Worm (Caenorhabditis elegans) whole organism, late embryonic: Measurements from ENCODE around the gene srh-180.

ENCODE experiments used
- ama-1 ChIP-seq: fragments of 150-350 bp; optimal IDR thresholded peaks from 2 replicates; lab custom pipeline; 2014
- ceh-24 ChIP-seq: sonication (generic microtip); optimal IDR thresholded peaks from 2 replicates; lab custom pipeline; 2016; ENCODE audit warnings: mild to moderate bottlenecking, missing genetic modification characterization, missing compliant biosample characterization
- ceh-34 ChIP-seq: sonication (generic microtip); optimal IDR thresholded peaks from 2 replicates; lab custom pipeline; 2016; ENCODE audit warnings: mild to moderate bottlenecking, missing genetic modification characterization, missing compliant biosample characterization
- mec-3 ChIP-seq: sonication (generic microtip); optimal IDR thresholded peaks from 2 replicates; lab custom pipeline; 2016; ENCODE audit warnings: borderline replicate concordance, missing genetic modification characterization, missing compliant biosample characterization
- unc-86 ChIP-seq: sonication (generic microtip); optimal IDR thresholded peaks from 2 replicates; lab custom pipeline; 2016; ENCODE audit warnings: missing genetic modification characterization, missing compliant biosample characterization

ce11 chrV:16368143-16368542 is 50.8 kb downstream of the srh-180 start:
- no peak for TF ChIP-seq ceh-34
- no peak for TF ChIP-seq ama-1 (lab: Kevin White, UChicago)
- no peak for TF ChIP-seq mec-3 (tag; lab: Kevin White, UChicago)
- TF ChIP-seq unc-86, result no peak
- no peak for TF ChIP-seq ceh-24
